Worm (Caenorhabditis elegans) whole organism, mixed stage, embryonic: ENCODE results near the gene nob-1.

Source experiments
- cnd-1 ChIP-seq: fragments of 200-800 bp; sonication (Bioruptor generic); optimal IDR thresholded peaks from 2 replicates; lab custom pipeline; 2018; ENCODE audit warnings: mild to moderate bottlenecking, missing genetic modification characterization, missing compliant biosample characterization
- flh-1 ChIP-seq: fragments of 200-800 bp; sonication (Bioruptor generic); optimal IDR thresholded peaks from 2 replicates; lab custom pipeline; 2018; ENCODE audit warnings: mild to moderate bottlenecking, missing genetic modification characterization, moderate library complexity, missing compliant biosample characterization
- nhr-12 ChIP-seq: fragments of 150-350 bp; optimal IDR thresholded peaks from 2 replicates; lab custom pipeline; 2014; ENCODE audit warnings: missing biosample characterization, missing genetic modification characterization
- pha-4 ChIP-seq: fragments of 150-350 bp; optimal IDR thresholded peaks from 2 replicates; lab custom pipeline; 2018; ENCODE audit warnings: missing biosample characterization, missing genetic modification reagents, missing genetic modification characterization
- unc-62 ChIP-seq: fragments of 150-350 bp; optimal IDR thresholded peaks from 2 replicates; lab custom pipeline; 2014; ENCODE audit warnings: missing biosample characterization, missing genetic modification reagents, missing genetic modification characterization

DNA sequence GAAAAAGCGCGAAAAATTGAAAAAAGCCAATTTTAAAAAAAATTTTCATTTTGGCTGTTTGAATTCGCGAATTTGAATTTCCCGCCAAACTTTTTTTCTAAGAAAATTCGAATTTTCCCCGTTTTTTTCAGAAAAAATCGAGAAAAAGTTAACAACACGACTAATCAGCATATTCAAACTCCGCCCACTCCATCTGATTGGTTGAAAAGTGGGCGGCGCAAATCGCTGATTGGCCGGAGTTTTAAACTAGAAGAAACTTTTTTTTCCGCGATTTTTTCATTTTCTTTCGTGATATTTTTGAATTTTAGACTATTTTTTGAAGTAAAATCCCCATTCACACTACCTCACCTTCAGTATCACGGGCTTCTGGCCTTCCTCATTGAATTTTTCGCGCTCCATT lies 24.6 kb downstream of the nob-1 start:
- TF ChIP-seq unc-62 (GFP tag; lab: Kevin White, UChicago) (no peak), flh-1 (GFP tag; lab: Kevin White, UChicago) (no peak), cnd-1 (tag; lab: Kevin White, UChicago) (no peak), pha-4 (no peak), nhr-12 (tag; lab: Kevin White, UChicago) (no peak)
